Worm (Caenorhabditis elegans) whole organism, L4/young adult: ENCODE measurements around the gene F23D12.4.

Experiments used
- W03F9.2 ChIP-seq: fragments of 150-350 bp; optimal IDR thresholded peaks from 2 replicates; lab custom pipeline; 2014; ENCODE audit warnings: missing biosample characterization, missing genetic modification characterization
- dao-5 ChIP-seq: sonication (generic microtip); optimal IDR thresholded peaks from 2 replicates; lab custom pipeline; 2016; ENCODE audit warnings: missing genotype, missing genetic modification characterization, moderate library complexity, missing compliant biosample characterization
- him-1 ChIP-seq: sonication (generic microtip); optimal IDR thresholded peaks from 2 replicates; lab custom pipeline; 2016; ENCODE audit warnings: missing genotype, missing genetic modification reagents, missing genetic modification characterization, missing compliant biosample characterization

ce11 chrX:14415641-14416040 lies 29.2 kb upstream of the F23D12.4 start, which contains the start of gene F23D12.10:
- TF ChIP-seq him-1 (no peak), dao-5 (tag; lab: Kevin White, UChicago) (no peak), W03F9.2 (tag; lab: Kevin White, UChicago) (no peak)
